Worm (Caenorhabditis elegans) whole organism, midembryonic: ENCODE results near the gene dnj-8.
A peak's percentile ranks its signal among the peaks of the same experiment; 100 is the strongest.

Experiments used
- T22C8.4 ChIP-seq: fragments of 200-800 bp; sonication (Bioruptor generic); IDR thresholded peaks from 2 replicates; pipeline ENCODE4 v1.3.6; 2022; ENCODE audit warnings: missing genetic modification characterization, missing compliant biosample characterization
- cog-1 ChIP-seq: sonication (generic microtip); optimal IDR thresholded peaks from 2 replicates; lab custom pipeline; 2016; ENCODE audit warnings: missing genetic modification characterization, missing compliant biosample characterization
- flt-1 ChIP-seq: fragments of 200-800 bp; sonication (Bioruptor generic); IDR thresholded peaks from 2 replicates; pipeline ENCODE4 v1.3.6; 2022; ENCODE audit warnings: missing genetic modification characterization, missing compliant biosample characterization
- klf-2 ChIP-seq: fragments of 200-800 bp; sonication (Bioruptor generic); conservative IDR thresholded peaks from 2 replicates; pipeline ENCODE4 v1.3.6; 2022; ENCODE audit warnings: missing genetic modification reagents, missing genetic modification characterization, missing compliant biosample characterization
- med-1 ChIP-seq: sonication (generic microtip); optimal IDR thresholded peaks from 2 replicates; lab custom pipeline; 2017; ENCODE audit warnings: missing genetic modification characterization, mild to moderate bottlenecking, missing compliant biosample characterization, antibody characterized with exemption, missing genetic modification reagents; ENCODE audit not compliant: insufficient read depth
- ref-1 ChIP-seq: fragments of 200-800 bp; sonication (Bioruptor generic); conservative IDR thresholded peaks from 2 replicates; pipeline ENCODE4 v1.3.6; 2022; ENCODE audit warnings: missing genetic modification reagents, missing genetic modification characterization, missing compliant biosample characterization
- tab-1 ChIP-seq: fragments of 200-800 bp; sonication (Bioruptor generic); IDR thresholded peaks from 2 replicates; pipeline ENCODE4 v1.3.6; 2022; ENCODE audit warnings: missing genetic modification characterization, missing compliant biosample characterization
- ztf-23 ChIP-seq: fragments of 200-800 bp; sonication (Bioruptor generic); IDR thresholded peaks from 2 replicates; pipeline ENCODE4 v1.3.6; 2022; ENCODE audit warnings: missing genetic modification reagents, missing genetic modification characterization, missing compliant biosample characterization
- ztf-29 ChIP-seq: fragments of 200-800 bp; sonication (Bioruptor generic); IDR thresholded peaks from 2 replicates; pipeline ENCODE4 v1.3.6; 2022; ENCODE audit warnings: missing genetic modification reagents, missing genetic modification characterization, missing compliant biosample characterization

The dnj-8 gene

ce11 chrII:6588605-6589292 is 9.1 kb downstream of the dnj-8 start, which contains the start of gene icd-1:
TSS of gene icd-1 (minus strand) at chrII:6588655.
- no peak for TF ChIP-seq T22C8.4 (GFP tag; lab: Robert Waterston, UW)
- TF ChIP-seq flt-1 (GFP tag; lab: Robert Waterston, UW): 0 out of 2 replicates have a peak, but pooled peaks have one; percentile 61
- TF ChIP-seq ztf-29 (GFP tag; lab: Robert Waterston, UW): peak; percentile 73
- TF ChIP-seq ztf-23: peak; percentile 100
- peak; percentile 36 for TF ChIP-seq med-1 (GFP tag; lab: Kevin White, UChicago)
- TF ChIP-seq ref-1: no peak
- peak; percentile 84 for TF ChIP-seq cog-1 (tag; lab: Kevin White, UChicago)

- TF ChIP-seq ztf-29 (GFP tag; lab: Robert Waterston, UW) (no peak), cog-1 (tag; lab: Kevin White, UChicago) (no peak), tab-1 (GFP tag; lab: Robert Waterston, UW) (no peak), T22C8.4 (GFP tag; lab: Robert Waterston, UW) (no peak), med-1 (GFP tag; lab: Kevin White, UChicago) (no peak), flt-1 (GFP tag; lab: Robert Waterston, UW) (0 out of 2 replicates have a peak, but pooled peaks have one; percentile 14), ref-1 (no peak), klf-2 (GFP tag; lab: Robert Waterston, UW) (no peak)
These were observed 10.5 kb downstream of the dnj-8 start, which contains the start of gene C56C10.7 for ce11 chrII:6587264-6587870. TSS of gene C56C10.7 (minus strand) at chrII:6587575.

- no peak for TF ChIP-seq flt-1 (GFP tag; lab: Robert Waterston, UW)
- no peak for TF ChIP-seq tab-1 (GFP tag; lab: Robert Waterston, UW)
- TF ChIP-seq ztf-23: no peak
- no peak for TF ChIP-seq cog-1 (tag; lab: Kevin White, UChicago)
- no peak for TF ChIP-seq T22C8.4 (GFP tag; lab: Robert Waterston, UW)
- no peak for TF ChIP-seq med-1 (GFP tag; lab: Kevin White, UChicago)
- TF ChIP-seq ref-1: no peak
- TF ChIP-seq klf-2 (GFP tag; lab: Robert Waterston, UW): no peak
- no peak for TF ChIP-seq ztf-29 (GFP tag; lab: Robert Waterston, UW)
These were observed 15.1 kb downstream of the dnj-8 start, which contains the start of gene C56C10.4 for ce11 chrII:6582758-6583157. TSS of gene C56C10.4 (plus strand) at chrII:6583058.

- no peak for TF ChIP-seq ref-1
- no peak for TF ChIP-seq ztf-29 (GFP tag; lab: Robert Waterston, UW)
- no peak for TF ChIP-seq flt-1 (GFP tag; lab: Robert Waterston, UW)
- TF ChIP-seq T22C8.4 (GFP tag; lab: Robert Waterston, UW): no peak
- no peak for TF ChIP-seq cog-1 (tag; lab: Kevin White, UChicago)
- no peak for TF ChIP-seq ztf-23
- no peak for TF ChIP-seq med-1 (GFP tag; lab: Kevin White, UChicago)
- no peak for TF ChIP-seq tab-1 (GFP tag; lab: Robert Waterston, UW)
- no peak for TF ChIP-seq klf-2 (GFP tag; lab: Robert Waterston, UW)
These were observed 16.6 kb downstream of the dnj-8 start, which contains the start of gene C56C10.6 for ce11 chrII:6581236-6581635. TSS of gene C56C10.6 (minus strand) at chrII:6581336.

- TF ChIP-seq ztf-23 (no peak), tab-1 (GFP tag; lab: Robert Waterston, UW) (no peak), T22C8.4 (GFP tag; lab: Robert Waterston, UW) (no peak), flt-1 (GFP tag; lab: Robert Waterston, UW) (no peak)
These were observed 19.5 kb downstream of the dnj-8 start, which contains the start of gene sra-31 for ce11 chrII:6578378-6578777. TSS of gene sra-31 (minus strand) at chrII:6578478.

- TF ChIP-seq ztf-23 (no peak), ztf-29 (GFP tag; lab: Robert Waterston, UW) (no peak), T22C8.4 (GFP tag; lab: Robert Waterston, UW) (no peak), tab-1 (GFP tag; lab: Robert Waterston, UW) (no peak), med-1 (GFP tag; lab: Kevin White, UChicago) (no peak), cog-1 (tag; lab: Kevin White, UChicago) (no peak), klf-2 (GFP tag; lab: Robert Waterston, UW) (no peak), ref-1 (no peak), flt-1 (GFP tag; lab: Robert Waterston, UW) (no peak)
These were observed 22.2 kb downstream of the dnj-8 start, which contains the start of gene sra-29 for ce11 chrII:6575647-6576046. TSS of gene sra-29 (minus strand) at chrII:6575747.

ce11 chrII:6573677-6574076 is 24.2 kb downstream of the dnj-8 start, which contains the start of gene sra-28:
TSS of gene sra-28 (minus strand) at chrII:6573777.
- TF ChIP-seq ztf-29 (GFP tag; lab: Robert Waterston, UW): no peak
- TF ChIP-seq med-1 (GFP tag; lab: Kevin White, UChicago): no peak
- no peak for TF ChIP-seq tab-1 (GFP tag; lab: Robert Waterston, UW)

ce11 chrII:6568707-6569106 is 29.2 kb downstream of the dnj-8 start, which contains the start of gene sra-27:
TSS of gene sra-27 (plus strand) at chrII:6569007.
- TF ChIP-seq klf-2 (GFP tag; lab: Robert Waterston, UW) (no peak), ref-1 (no peak), T22C8.4 (GFP tag; lab: Robert Waterston, UW) (no peak), ztf-23 (no peak), flt-1 (GFP tag; lab: Robert Waterston, UW) (no peak)

- TF ChIP-seq flt-1 (GFP tag; lab: Robert Waterston, UW) (no peak), med-1 (GFP tag; lab: Kevin White, UChicago) (no peak), ztf-23 (no peak), ztf-29 (GFP tag; lab: Robert Waterston, UW) (no peak), tab-1 (GFP tag; lab: Robert Waterston, UW) (no peak), cog-1 (tag; lab: Kevin White, UChicago) (no peak), klf-2 (GFP tag; lab: Robert Waterston, UW) (no peak), T22C8.4 (GFP tag; lab: Robert Waterston, UW) (no peak), ref-1 (no peak)
These were observed 31.2 kb downstream of the dnj-8 start, which contains the start of the genes F18C5.5 and F18C5.9 for ce11 chrII:6566628-6567180. TSS of gene F18C5.5 (minus strand) at chrII:6566728. TSS of gene F18C5.9 (plus strand) at chrII:6567130.
